Worm (Caenorhabditis elegans): ENCODE data around the gene C07A9.12.

ce11 chrIII:9765465-9765900 is 38.1 kb upstream of the C07A9.12 start:
- TF ChIP-seq ama-1 (optimal IDR thresholded peaks at IDR 0.05), result peak; percentile 98
- peak; percentile 96 for TF ChIP-seq sea-1 (GFP tag; conservative IDR thresholded peaks at IDR 0.05)
- peak; percentile 81 for TF ChIP-seq hmbx-1 (tag; optimal IDR thresholded peaks at IDR 0.05)
- TF ChIP-seq ceh-36 (tag; optimal IDR thresholded peaks at IDR 0.05), result peak; percentile 87
- TF ChIP-seq tbx-37 (GFP tag; conservative IDR thresholded peaks at IDR 0.05), result peak; percentile 80; the same call in 1 of the 2 replicates
- TF ChIP-seq scrt-1 (GFP tag; IDR thresholded peaks at IDR 0.05), result peak; percentile 81
- peak; percentile 40 for TF ChIP-seq aly-1 (tag; optimal IDR thresholded peaks at IDR 0.05)
